Worm (Caenorhabditis elegans) whole organism, late embryonic: Measurements from ENCODE around the gene ZC84.1.

ENCODE experiments used
- C08G9.2 ChIP-seq: sonication (generic microtip); optimal IDR thresholded peaks from 2 replicates; lab custom pipeline; 2016; ENCODE audit warnings: mild to moderate bottlenecking, missing genetic modification characterization, moderate library complexity, missing compliant biosample characterization
- F13H6.1 ChIP-seq: sonication (generic microtip); optimal IDR thresholded peaks from 2 replicates; lab custom pipeline; 2016; ENCODE audit warnings: missing genetic modification characterization, missing compliant biosample characterization
- ceh-22 ChIP-seq: sonication (generic microtip); optimal IDR thresholded peaks from 2 replicates; lab custom pipeline; 2017; ENCODE audit warnings: missing biosample characterization, missing genetic modification characterization
- ceh-30 ChIP-seq: fragments of 150-350 bp; optimal IDR thresholded peaks from 2 replicates; lab custom pipeline; 2014; ENCODE audit warnings: missing biosample characterization, missing genetic modification characterization
- elt-2 ChIP-seq: sonication (generic microtip); optimal IDR thresholded peaks from 2 replicates; lab custom pipeline; 2016; ENCODE audit warnings: missing genetic modification reagents, missing genetic modification characterization, missing compliant biosample characterization
- fkh-10 ChIP-seq: fragments of 150-350 bp; optimal IDR thresholded peaks from 2 replicates; lab custom pipeline; 2014; ENCODE audit warnings: missing biosample characterization, missing genetic modification reagents, missing genetic modification characterization
- lin-11 ChIP-seq: fragments of 200-800 bp; sonication (Bioruptor generic); optimal IDR thresholded peaks from 2 replicates; lab custom pipeline; 2018; ENCODE audit warnings: mild to moderate bottlenecking, missing genetic modification characterization, missing compliant biosample characterization
- nfya-1 ChIP-seq: sonication (generic microtip); optimal IDR thresholded peaks from 2 replicates; lab custom pipeline; 2017; ENCODE audit warnings: missing genetic modification characterization, mild to moderate bottlenecking, missing compliant biosample characterization, antibody characterized with exemption, moderate library complexity
- npax-4 ChIP-seq: sonication (generic microtip); optimal IDR thresholded peaks from 2 replicates; lab custom pipeline; 2016; ENCODE audit warnings: missing genetic modification characterization, missing compliant biosample characterization
- pha-4 ChIP-seq: fragments of 150-350 bp; optimal IDR thresholded peaks from 2 replicates; lab custom pipeline; 2018; ENCODE audit warnings: missing biosample characterization, missing genetic modification reagents, missing genetic modification characterization
- pqm-1 ChIP-seq: sonication (generic microtip); optimal IDR thresholded peaks from 2 replicates; lab custom pipeline; 2016; ENCODE audit warnings: missing genetic modification characterization, missing compliant biosample characterization
- tbx-7 ChIP-seq: sonication (generic microtip); optimal IDR thresholded peaks from 2 replicates; lab custom pipeline; 2016; ENCODE audit warnings: missing genotype, missing genetic modification characterization, missing compliant biosample characterization
- unc-3 ChIP-seq, 2 experiments: fragments of 200-800 bp in 1 of 2; sonication (Bioruptor generic) in 1 of 2; sonication (generic microtip) in 1 of 2; conservative IDR thresholded peaks in 1 of 2; optimal IDR thresholded peaks in 1 of 2; 2 replicates each; pipeline versions ENCODE4 v1.3.6 to Lab custom; 2016 to 2022; ENCODE audit warnings: missing compliant biosample characterization in 2 of 2, missing genetic modification characterization in 2 of 2, missing genetic modification reagents in 1 of 2
- zip-5 ChIP-seq: sonication (generic microtip); optimal IDR thresholded peaks from 2 replicates; lab custom pipeline; 2016; ENCODE audit warnings: missing genetic modification characterization, missing compliant biosample characterization

- TF ChIP-seq tbx-7 (tag; lab: Kevin White, UChicago) (no peak), nfya-1 (no peak), ceh-30 (no peak), fkh-10 (GFP tag; lab: Kevin White, UChicago) (no peak), F13H6.1 (no peak), pqm-1 (tag; lab: Kevin White, UChicago) (no peak), npax-4 (no peak), unc-3 (GFP tag; conservative IDR thresholded peaks at IDR 0.05; lab: Robert Waterston, UW) (no peak), unc-3 (tag; optimal IDR thresholded peaks at IDR 0.05; lab: Kevin White, UChicago) (no peak), elt-2 (tag; lab: Kevin White, UChicago) (no peak), ceh-22 (tag; lab: Kevin White, UChicago) (no peak), zip-5 (tag; lab: Kevin White, UChicago) (no peak), lin-11 (tag; lab: Kevin White, UChicago) (no peak), C08G9.2 (tag; lab: Kevin White, UChicago) (no peak), pha-4 (tag; lab: Kevin White, UChicago) (no peak)
Measured at ce11 chrIII:9161553-9161952, 44.5 kb downstream of the ZC84.1 start, which contains the start of gene ptr-9.
